Worm (Caenorhabditis elegans): ENCODE data around the gene gln-1.

gln-1 gene

ce11 chrX:6057580-6058305 lies at the start of gene gln-1:
gln-1 (plus strand) TSS chrX:6058255.
- TF ChIP-seq ets-5 (GFP tag; IDR thresholded peaks at IDR 0.05) = no peak
- TF ChIP-seq snu-23 (GFP tag; optimal IDR thresholded peaks at IDR 0.05) = peak; percentile 52
- TF ChIP-seq fkh-10 (GFP tag; optimal IDR thresholded peaks at IDR 0.05) = no peak
- TF ChIP-seq nhr-85 (tag) = peak; percentile 83
- TF ChIP-seq efl-1 (optimal IDR thresholded peaks at IDR 0.05) = no peak
- TF ChIP-seq efl-1 (GFP tag; optimal IDR thresholded peaks at IDR 0.05 in 1 of 2) = peak; percentile 5 to 79
- peak; percentile 22 for TF ChIP-seq tbx-2 (tag; optimal IDR thresholded peaks at IDR 0.05)
- TF ChIP-seq lsy-2 (tag; optimal IDR thresholded peaks at IDR 0.05) = peak in 1 of 2 experiments; percentile 30
- peak; percentile 6 for TF ChIP-seq irx-1 (tag; optimal IDR thresholded peaks at IDR 0.05)
- peak; percentile 50 for TF ChIP-seq nhr-71 (tag; optimal IDR thresholded peaks at IDR 0.05)
- peak; percentile 2 for TF ChIP-seq nhr-77 (tag; optimal IDR thresholded peaks at IDR 0.05)
- TF ChIP-seq sptf-1 (tag; optimal IDR thresholded peaks at IDR 0.05) = no peak
- TF ChIP-seq blmp-1 (tag; optimal IDR thresholded peaks at IDR 0.05) = peak; percentile 64
- no peak for TF ChIP-seq skn-1 (tag; optimal IDR thresholded peaks at IDR 0.05)
- TF ChIP-seq nhr-20 (tag; optimal IDR thresholded peaks at IDR 0.05) = peak; percentile 61
- no peak for TF ChIP-seq nhr-90 (tag; optimal IDR thresholded peaks at IDR 0.05; ENCODE audit: poor library complexity)
- no peak for TF ChIP-seq Y116A8C.19 (tag; optimal IDR thresholded peaks at IDR 0.05; ENCODE audit: borderline replicate concordance)
- TF ChIP-seq lin-14 (GFP tag; optimal IDR thresholded peaks at IDR 0.05) = peak; percentile 66
- peak; percentile 44 for TF ChIP-seq nhr-237 (tag; optimal IDR thresholded peaks at IDR 0.05)
- peak; percentile 81 for TF ChIP-seq elt-2 (tag; optimal IDR thresholded peaks at IDR 0.05)
- peak; percentile 27 for TF ChIP-seq xbp-1 (tag; optimal IDR thresholded peaks at IDR 0.05)
- TF ChIP-seq egl-27 (tag; optimal IDR thresholded peaks at IDR 0.05) = no peak
- TF ChIP-seq lin-35 (GFP tag; optimal IDR thresholded peaks at IDR 0.05) = peak in 1 of 2 experiments; percentile 19
- no peak for TF ChIP-seq dsc-1 (tag; optimal IDR thresholded peaks at IDR 0.05)
- TF ChIP-seq rnt-1 (tag; optimal IDR thresholded peaks at IDR 0.05) = peak; percentile 19
- TF ChIP-seq nhr-47 (tag; optimal IDR thresholded peaks at IDR 0.05) = peak; percentile 8

ce11 chrX:6010573-6010972 lies 47.5 kb upstream of the gln-1 start, which contains the start of gene C09B8.3:
C09B8.3 (minus strand) TSS chrX:6010673.
- TF ChIP-seq lin-39 (tag; optimal IDR thresholded peaks at IDR 0.05) (no peak), zag-1 (tag; optimal IDR thresholded peaks at IDR 0.05) (no peak), C16A3.4 (tag; optimal IDR thresholded peaks at IDR 0.05) (no peak)

ce11 chrX:6015096-6015495 lies 43.0 kb upstream of the gln-1 start, which contains the start of gene C09B8.8:
C09B8.8 (plus strand) TSS chrX:6015492.
- TF ChIP-seq ets-5 (GFP tag; IDR thresholded peaks at IDR 0.05) = no peak
- TF ChIP-seq lin-14 (GFP tag; optimal IDR thresholded peaks at IDR 0.05) = peak; percentile 46
- TF ChIP-seq sptf-1 (tag; optimal IDR thresholded peaks at IDR 0.05) = no peak
- no peak for TF ChIP-seq nhr-84 (tag; optimal IDR thresholded peaks at IDR 0.05)
- no peak for TF ChIP-seq sox-4 (tag; optimal IDR thresholded peaks at IDR 0.05)
- TF ChIP-seq nhr-85 (tag) = peak; percentile 59
- peak; percentile 12 for TF ChIP-seq blmp-1 (tag; optimal IDR thresholded peaks at IDR 0.05)

ce11 chrX:6019886-6020469 lies 38.1 kb upstream of the gln-1 start, which contains the start of gene C09B8.4:
C09B8.4 (minus strand) TSS chrX:6019936.
- TF ChIP-seq nhr-237 (tag; optimal IDR thresholded peaks at IDR 0.05) (no peak), snu-23 (GFP tag; optimal IDR thresholded peaks at IDR 0.05) (peak; percentile 75), zip-4 (GFP tag; optimal IDR thresholded peaks at IDR 0.05) (no peak), lir-3 (tag; optimal IDR thresholded peaks at IDR 0.05; ENCODE audit: poor library complexity) (peak; percentile 13), mep-1 (tag; optimal IDR thresholded peaks at IDR 0.05) (no peak), ceh-63 (GFP tag; optimal IDR thresholded peaks at IDR 0.05) (no peak), lsy-2 (tag; optimal IDR thresholded peaks at IDR 0.05) (peak in 1 of 2 experiments; percentile 18), pax-3 (tag; optimal IDR thresholded peaks at IDR 0.05) (no peak), ceh-8 (GFP tag; optimal IDR thresholded peaks at IDR 0.05) (no peak), sup-37 (GFP tag; optimal IDR thresholded peaks at IDR 0.05) (no peak), elt-3 (tag; optimal IDR thresholded peaks at IDR 0.05) (no peak), xbp-1 (tag; optimal IDR thresholded peaks at IDR 0.05) (peak; percentile 47), C34B4.2 (tag; optimal IDR thresholded peaks at IDR 0.05) (no peak), ceh-90 (tag; optimal IDR thresholded peaks at IDR 0.05) (no peak), lin-14 (GFP tag; optimal IDR thresholded peaks at IDR 0.05) (peak; percentile 55), ama-1 (optimal IDR thresholded peaks at IDR 0.05) (no peak), fos-1 (tag; optimal IDR thresholded peaks at IDR 0.05) (no peak), unc-98 (GFP tag; IDR thresholded peaks at IDR 0.05) (no peak), fkh-4 (tag; optimal IDR thresholded peaks at IDR 0.05; ENCODE audit: borderline replicate concordance) (no peak), lin-13 (GFP tag; optimal IDR thresholded peaks at IDR 0.05) (no peak), nhr-20 (tag; optimal IDR thresholded peaks at IDR 0.05) (peak; percentile 63)
